Fruit fly (Drosophila melanogaster) whole organism, embryonic: ENCODE results near the gene Abca3.

Experiments used
- Atf3 ChIP-seq: fragments of 200-800 bp; sonication (Bioruptor generic); optimal IDR thresholded peaks from 3 replicates; lab custom pipeline; 2016; ENCODE audit warnings: missing biosample characterization, missing genetic modification characterization
- CG14965 ChIP-seq: fragments of 200-800 bp; sonication (Bioruptor generic); optimal IDR thresholded peaks from 2 replicates; lab custom pipeline; 2016; ENCODE audit warnings: missing biosample characterization, missing genetic modification characterization, borderline replicate concordance
- CG18011 ChIP-seq: fragments of 200-800 bp; sonication (Bioruptor generic); optimal IDR thresholded peaks from 2 replicates; lab custom pipeline; 2017; ENCODE audit warnings: missing biosample characterization, missing genetic modification characterization, mild to moderate bottlenecking, moderate library complexity, missing genotype
- dpn ChIP-seq, 2 experiments: fragments of 200-800 bp; sonication (Bioruptor generic); optimal IDR thresholded peaks; 3 replicates each; lab custom pipeline; 2016; ENCODE audit warnings: missing biosample characterization in 2 of 2, missing genetic modification characterization in 2 of 2
- hkb ChIP-seq, 2 experiments: fragments of 200-800 bp in 1 of 2; fragments of >200 bp in 1 of 2; sonication (Bioruptor generic) in 1 of 2; IDR thresholded peaks in 1 of 2; optimal IDR thresholded peaks in 1 of 2; 2 replicates each; pipeline versions ENCODE4 v1.3.6 to Lab custom; 2017 to 2022; ENCODE audit warnings: missing biosample characterization in 1 of 2, missing genetic modification characterization in 1 of 2
- ranshi ChIP-seq: fragments of 200-800 bp; sonication (Bioruptor generic); IDR thresholded peaks from 2 replicates; pipeline ENCODE4 v1.3.6; 2022; ENCODE audit warnings: missing biosample characterization, missing genetic modification characterization

DNA sequence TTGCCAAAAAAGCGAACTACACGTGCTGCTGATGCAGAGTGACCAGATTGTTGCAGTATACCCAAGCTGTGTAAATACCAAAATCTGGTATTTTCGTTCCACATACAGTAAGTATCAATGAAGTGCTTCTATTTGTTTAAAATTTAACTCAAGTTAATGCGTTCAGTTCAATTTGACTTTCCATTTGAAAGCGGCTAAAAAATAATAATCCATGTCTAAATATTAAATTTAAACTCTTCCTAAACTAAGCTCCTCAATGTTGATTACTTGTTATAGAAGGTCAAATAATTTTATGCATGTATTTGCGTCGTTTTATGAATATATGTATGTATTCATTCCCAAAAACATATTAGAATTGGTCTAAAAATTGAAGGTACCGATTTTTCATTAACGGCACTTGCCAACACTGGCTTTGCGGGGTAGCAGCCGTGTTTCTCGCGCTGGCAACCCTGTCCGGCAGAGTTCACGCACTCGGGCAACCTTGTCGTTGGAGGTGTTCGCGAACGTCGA lies 43.4 kb upstream of the Abca3 start, which contains the start of the genes peng and sol:
- TF ChIP-seq hkb (optimal IDR thresholded peaks at IDR 0.05; lab: Kevin White, UChicago): peak; percentile 63
- TF ChIP-seq hkb (GFP tag; IDR thresholded peaks at IDR 0.05; lab: Robert Waterston, UW): no peak; the same call in 1 of the 2 replicates
- TF ChIP-seq ranshi (GFP tag; lab: Robert Waterston, UW): peak; percentile 57; the same call in 1 of the 2 replicates
- peak; percentile 50 for TF ChIP-seq CG18011
- peak; percentile 69 to 81 for TF ChIP-seq dpn (GFP tag; optimal IDR thresholded peaks at IDR 0.05; lab: Kevin White, UChicago)
- peak; percentile 53 for TF ChIP-seq Atf3 (GFP tag; lab: Kevin White, UChicago)
- no peak for TF ChIP-seq CG14965 (GFP tag; lab: Kevin White, UChicago)
